Worm (Caenorhabditis elegans) whole organism, L2 larva: Measurements from ENCODE around the gene ifas-1.

ENCODE experiments used
- blmp-1 ChIP-seq: sonication (generic microtip); optimal IDR thresholded peaks from 2 replicates; lab custom pipeline; 2017; ENCODE audit warnings: missing genetic modification characterization, mild to moderate bottlenecking, missing compliant biosample characterization, antibody characterized with exemption, moderate library complexity; ENCODE audit not compliant: insufficient read depth
- dmd-4 ChIP-seq: sonication (generic microtip); optimal IDR thresholded peaks from 2 replicates; lab custom pipeline; 2017; ENCODE audit warnings: missing biosample characterization, missing genetic modification characterization
- lin-39 ChIP-seq: fragments of 150-350 bp; optimal IDR thresholded peaks from 2 replicates; lab custom pipeline; 2014; ENCODE audit warnings: missing biosample characterization, missing genetic modification reagents, missing genetic modification characterization
- mdl-1 ChIP-seq, 2 experiments: fragments of 150-350 bp in 1 of 2; sonication (generic microtip) in 1 of 2; optimal IDR thresholded peaks; 2 replicates each; lab custom pipeline; 2017; ENCODE audit warnings: missing biosample characterization in 2 of 2, missing genetic modification characterization in 2 of 2
- snpc-4 ChIP-seq: fragments of 150-350 bp; optimal IDR thresholded peaks from 2 replicates; lab custom pipeline; 2014; ENCODE audit warnings: missing biosample characterization, missing genetic modification characterization
- zag-1 ChIP-seq: fragments of 150-350 bp; optimal IDR thresholded peaks from 2 replicates; lab custom pipeline; 2014; ENCODE audit warnings: missing biosample characterization, missing genetic modification characterization

DNA sequence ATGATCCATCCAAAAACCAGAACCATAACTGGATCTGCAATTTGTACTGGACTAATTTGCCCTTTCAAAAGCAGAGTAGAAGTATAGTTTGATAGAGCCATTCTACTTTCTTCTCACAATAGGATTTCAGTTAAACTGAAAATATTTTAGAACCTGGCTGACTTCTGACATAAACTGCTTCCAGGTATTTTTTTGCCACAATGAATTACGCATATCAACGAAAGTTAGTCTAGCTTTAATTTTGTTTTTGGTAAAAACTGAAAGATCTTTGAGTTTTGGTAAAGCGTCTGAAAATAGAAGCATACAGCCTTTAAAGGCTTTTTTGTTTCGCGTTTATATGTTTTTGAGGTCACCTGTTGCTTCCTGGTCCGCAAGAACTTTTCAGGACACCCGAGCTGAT is 2.1 kb upstream of the ifas-1 start, which contains the start of gene srx-101:
- TF ChIP-seq blmp-1 (tag; lab: Kevin White, UChicago) (no peak), snpc-4 (tag; lab: Kevin White, UChicago) (no peak), zag-1 (no peak), mdl-1 (tag; optimal IDR thresholded peaks at IDR 0.05; lab: Kevin White, UChicago) (no peak), lin-39 (tag; lab: Kevin White, UChicago) (no peak), dmd-4 (tag; lab: Kevin White, UChicago) (no peak)
